Fruit fly (Drosophila melanogaster) whole organism, prepupa: ENCODE measurements around the gene Nt5b.

Experiments used
- CG10631 ChIP-seq: fragments of 200-800 bp; sonication (Bioruptor generic); optimal IDR thresholded peaks from 2 replicates; lab custom pipeline; 2016; ENCODE audit warnings: missing biosample characterization, missing genetic modification characterization
- CG11294 ChIP-seq: fragments of 200-800 bp; sonication (Bioruptor generic); IDR thresholded peaks from 2 replicates; pipeline ENCODE4 v1.3.6; 2022; ENCODE audit warnings: missing biosample characterization, missing genetic modification characterization
- CG11762 ChIP-seq: fragments of 200-800 bp; sonication (Bioruptor generic); optimal IDR thresholded peaks from 3 replicates; lab custom pipeline; 2016; ENCODE audit warnings: missing biosample characterization, missing genetic modification characterization; ENCODE audit not compliant: insufficient read depth
- CG11902 ChIP-seq: fragments of 200-800 bp; sonication (Bioruptor generic); optimal IDR thresholded peaks from 3 replicates; lab custom pipeline; 2016; ENCODE audit warnings: missing biosample characterization, missing genetic modification characterization
- CG15336 ChIP-seq: fragments of 200-800 bp; sonication (Bioruptor generic); IDR thresholded peaks from 2 replicates; pipeline ENCODE4 v1.3.6; 2022; ENCODE audit warnings: missing biosample characterization, missing genetic modification characterization
- CG1621 ChIP-seq: fragments of 200-800 bp; sonication (Bioruptor generic); optimal IDR thresholded peaks from 3 replicates; lab custom pipeline; 2018; ENCODE audit warnings: missing biosample characterization, mild to moderate bottlenecking, missing genetic modification characterization
- CG3032 ChIP-seq: fragments of 200-800 bp; optimal IDR thresholded peaks from 2 replicates; lab custom pipeline; 2019; ENCODE audit warnings: missing biosample characterization, mild to moderate bottlenecking, missing genetic modification characterization, moderate library complexity
- CG3919 ChIP-seq: fragments of 200-800 bp; sonication (Bioruptor generic); optimal IDR thresholded peaks from 3 replicates; lab custom pipeline; 2016; ENCODE audit warnings: missing biosample characterization, missing genetic modification characterization
- CG4318 ChIP-seq: fragments of 200-800 bp; sonication (Bioruptor generic); optimal IDR thresholded peaks from 3 replicates; lab custom pipeline; 2017; ENCODE audit warnings: missing biosample characterization, mild to moderate bottlenecking, missing genetic modification characterization
- CG6163 ChIP-seq: fragments of 200-800 bp; sonication (Bioruptor generic); IDR thresholded peaks from 3 replicates; pipeline ENCODE4 v1.3.6; 2022; ENCODE audit warnings: missing biosample characterization, missing genetic modification characterization
- CG6854 ChIP-seq: fragments of 200-800 bp; sonication (Bioruptor generic); optimal IDR thresholded peaks from 2 replicates; lab custom pipeline; 2017; ENCODE audit warnings: missing biosample characterization, mild to moderate bottlenecking, missing genetic modification characterization
- CG7368 ChIP-seq: fragments of 200-800 bp; sonication (Bioruptor generic); optimal IDR thresholded peaks from 3 replicates; lab custom pipeline; 2016; ENCODE audit warnings: missing biosample characterization, missing genetic modification characterization
- CG8119 ChIP-seq: fragments of 200-800 bp; sonication (Bioruptor generic); IDR thresholded peaks from 3 replicates; pipeline ENCODE4 v1.3.6; 2022; ENCODE audit warnings: missing biosample characterization, missing genetic modification characterization
- CG8319 ChIP-seq: fragments of 200-800 bp; sonication (Bioruptor generic); optimal IDR thresholded peaks from 3 replicates; lab custom pipeline; 2016; ENCODE audit warnings: missing biosample characterization, missing genetic modification characterization
- CG8632 ChIP-seq: fragments of 200-800 bp; sonication (Bioruptor generic); optimal IDR thresholded peaks from 3 replicates; lab custom pipeline; 2016; ENCODE audit warnings: missing biosample characterization, missing genetic modification characterization
- CG9139 ChIP-seq: fragments of 200-800 bp; sonication (Bioruptor generic); optimal IDR thresholded peaks from 3 replicates; lab custom pipeline; 2017; ENCODE audit warnings: missing biosample characterization, mild to moderate bottlenecking, missing genetic modification characterization
- Eip78C ChIP-seq: fragments of 200-800 bp; sonication (Bioruptor generic); peaks from one replicate; lab custom pipeline; 2016; ENCODE audit warnings: missing biosample characterization, missing genetic modification characterization
- Eip93F ChIP-seq: fragments of 200-800 bp; sonication (Bioruptor generic); optimal IDR thresholded peaks from 2 replicates; lab custom pipeline; 2016; ENCODE audit warnings: missing biosample characterization, mild to moderate bottlenecking, missing genetic modification characterization
- Ets96B ChIP-seq: fragments of 200-800 bp; optimal IDR thresholded peaks from 2 replicates; lab custom pipeline; 2019; ENCODE audit warnings: missing biosample characterization, mild to moderate bottlenecking, missing genetic modification characterization, moderate library complexity
- Gug ChIP-seq: fragments of 200-800 bp; sonication (Bioruptor generic); IDR thresholded peaks from 2 replicates; pipeline ENCODE4 v1.3.6; 2022; ENCODE audit warnings: missing biosample characterization, missing genetic modification characterization
- Hr38 ChIP-seq: sonication (Bioruptor generic); optimal IDR thresholded peaks from 2 replicates; lab custom pipeline; 2016; ENCODE audit warnings: missing biosample characterization, missing genetic modification characterization
- Hr4 ChIP-seq: fragments of 200-800 bp; sonication (Bioruptor generic); optimal IDR thresholded peaks from 3 replicates; lab custom pipeline; 2016; ENCODE audit warnings: missing biosample characterization, missing genetic modification characterization
- Met ChIP-seq: fragments of 200-800 bp; sonication (Bioruptor generic); optimal IDR thresholded peaks from 3 replicates; lab custom pipeline; 2016; ENCODE audit warnings: missing biosample characterization, missing genetic modification characterization
- OdsH ChIP-seq: fragments of 200-800 bp; sonication (Bioruptor generic); optimal IDR thresholded peaks from 3 replicates; lab custom pipeline; 2016; ENCODE audit warnings: missing biosample characterization, missing genetic modification characterization
- Sox102F ChIP-seq: fragments of 200-800 bp; sonication (Bioruptor generic); optimal IDR thresholded peaks from 2 replicates; lab custom pipeline; 2016; ENCODE audit warnings: missing biosample characterization, mild to moderate bottlenecking, missing genetic modification characterization
- achi ChIP-seq: fragments of 200-800 bp; sonication (Bioruptor generic); optimal IDR thresholded peaks from 3 replicates; lab custom pipeline; 2016; ENCODE audit warnings: missing biosample characterization, missing genetic modification characterization
- acj6 ChIP-seq: fragments of 200-800 bp; sonication (Bioruptor generic); optimal IDR thresholded peaks from 3 replicates; lab custom pipeline; 2016; ENCODE audit warnings: missing biosample characterization, missing genetic modification characterization
- dac ChIP-seq: fragments of 200-800 bp; sonication (Bioruptor generic); optimal IDR thresholded peaks from 2 replicates; lab custom pipeline; 2017; ENCODE audit warnings: missing biosample characterization, mild to moderate bottlenecking, missing genetic modification characterization
- dsx ChIP-seq: fragments of 200-800 bp; optimal IDR thresholded peaks from 3 replicates; lab custom pipeline; 2019; ENCODE audit warnings: missing biosample characterization, mild to moderate bottlenecking, missing genetic modification characterization, moderate library complexity; ENCODE audit not compliant: poor library complexity, severe bottlenecking
- eg ChIP-seq: fragments of 200-800 bp; sonication (Bioruptor generic); IDR thresholded peaks from 3 replicates; pipeline ENCODE4 v1.3.6; 2022; ENCODE audit warnings: missing biosample characterization, missing genetic modification characterization
- fd85E ChIP-seq: fragments of 200-800 bp; sonication (Bioruptor generic); optimal IDR thresholded peaks from 3 replicates; lab custom pipeline; 2016; ENCODE audit warnings: missing biosample characterization, missing genetic modification characterization
- fkh ChIP-seq: fragments of 200-800 bp; sonication (Bioruptor generic); optimal IDR thresholded peaks from 3 replicates; lab custom pipeline; 2017; ENCODE audit warnings: missing biosample characterization, mild to moderate bottlenecking, missing genetic modification characterization, moderate library complexity
- ss ChIP-seq, 2 experiments: fragments of 200-800 bp; sonication (Bioruptor generic); optimal IDR thresholded peaks; 2 replicates in 1 of 2; 3 replicates in 1 of 2; lab custom pipeline; 2017 to 2018; ENCODE audit warnings: mild to moderate bottlenecking in 2 of 2, missing biosample characterization in 2 of 2, missing genetic modification characterization in 2 of 2, moderate library complexity in 1 of 2
- svp ChIP-seq: fragments of 200-800 bp; sonication (Bioruptor generic); peaks from one replicate; lab custom pipeline; 2016; ENCODE audit warnings: missing biosample characterization, missing genetic modification characterization
- topi ChIP-seq: fragments of 200-800 bp; sonication (Bioruptor generic); optimal IDR thresholded peaks from 3 replicates; lab custom pipeline; 2016; ENCODE audit warnings: missing biosample characterization, missing genetic modification characterization
- vri ChIP-seq: fragments of 200-800 bp; sonication (Bioruptor generic); optimal IDR thresholded peaks from 3 replicates; lab custom pipeline; 2016; ENCODE audit warnings: missing biosample characterization, mild to moderate bottlenecking, missing genetic modification characterization

Gene Nt5b

dm6 chrX:18395157-18395556 is 14.8 kb downstream of the Nt5b start:
- peak; percentile 94 for TF ChIP-seq svp (GFP tag; lab: Kevin White, UChicago)
- 0 out of 3 replicates have a peak, but pooled peaks have one; percentile 15 for TF ChIP-seq eg (GFP tag; lab: Robert Waterston, UW)
- TF ChIP-seq CG11762 (GFP tag; lab: Kevin White, UChicago) = no peak

- TF ChIP-seq CG6854 (GFP tag; lab: Kevin White, UChicago) (no peak), Eip78C (peak; percentile 57)
- TF ChIP-seq, all 60 proteins: peak for 1
These were observed 23.2 kb downstream of the Nt5b start, which contains the start of gene Tsf1 for dm6 chrX:18386784-18387183. Gene Tsf1, plus strand, starts transcription at chrX:18387084.

dm6 chrX:18385801-18386200 is 24.1 kb downstream of the Nt5b start:
- TF ChIP-seq Eip78C = no peak
- TF ChIP-seq svp (GFP tag; lab: Kevin White, UChicago) = peak; percentile 73

dm6 chrX:18385056-18385455 is 24.9 kb downstream of the Nt5b start, which contains the start of gene betaCOP:
Gene betaCOP, minus strand, starts transcription at chrX:18385242.
- no peak for TF ChIP-seq CG11294 (GFP tag; lab: Robert Waterston, UW)
- TF ChIP-seq fd85E (GFP tag; lab: Kevin White, UChicago) = no peak
- TF ChIP-seq CG15336 = no peak

dm6 chrX:18379791-18380190 is 30.2 kb downstream of the Nt5b start, which contains the start of the genes por and CG6179:
Gene por, minus strand, starts transcription at chrX:18379854.
Gene CG6179, plus strand, starts transcription at chrX:18380082.
- TF ChIP-seq fkh (GFP tag; lab: Kevin White, UChicago) (no peak), Hr4 (no peak), CG11294 (GFP tag; lab: Robert Waterston, UW) (no peak), CG1621 (tag; lab: Kevin White, UChicago) (peak; percentile 32), Sox102F (GFP tag; lab: Kevin White, UChicago) (no peak), CG8119 (GFP tag; lab: Robert Waterston, UW) (no peak), CG11902 (GFP tag; lab: Kevin White, UChicago) (no peak)

- TF ChIP-seq fkh (GFP tag; lab: Kevin White, UChicago) (peak; percentile 84), OdsH (GFP tag; lab: Kevin White, UChicago) (no peak)
These were observed 35.5 kb downstream of the Nt5b start for dm6 chrX:18374421-18374935.

dm6 chrX:18370775-18371735 is 38.9 kb downstream of the Nt5b start:
- peak; percentile 61 for TF ChIP-seq topi (GFP tag; lab: Kevin White, UChicago)
- peak; percentile 75 for TF ChIP-seq CG7368 (GFP tag; lab: Kevin White, UChicago)
- TF ChIP-seq CG6163 (GFP tag; lab: Robert Waterston, UW) = peak; percentile 92
- TF ChIP-seq acj6 = no peak
- TF ChIP-seq achi = peak; percentile 51
- no peak for TF ChIP-seq Hr38 (GFP tag; lab: Kevin White, UChicago)
- no peak for TF ChIP-seq Sox102F (GFP tag; lab: Kevin White, UChicago)
- peak; percentile 64 for TF ChIP-seq Ets96B (tag; lab: Kevin White, UChicago)
- TF ChIP-seq CG3919 (GFP tag; lab: Kevin White, UChicago) = no peak
- peak; percentile 96 to 97 for TF ChIP-seq ss (GFP tag; optimal IDR thresholded peaks at IDR 0.05; lab: Kevin White, UChicago)
- TF ChIP-seq svp (GFP tag; lab: Kevin White, UChicago) = no peak
- TF ChIP-seq CG4318 (GFP tag; lab: Kevin White, UChicago) = no peak
- TF ChIP-seq Met (GFP tag; lab: Kevin White, UChicago) = no peak
- TF ChIP-seq CG10631 (GFP tag; lab: Kevin White, UChicago) = no peak
- peak; percentile 51 for TF ChIP-seq dac
- TF ChIP-seq CG11294 (GFP tag; lab: Robert Waterston, UW) = peak; percentile 33; the same call in 1 of the 2 replicates
- TF ChIP-seq Hr4 = no peak
- 0 out of 2 replicates have a peak, but pooled peaks have one; percentile 40 for TF ChIP-seq Gug
- peak; percentile 77 for TF ChIP-seq dsx
- TF ChIP-seq CG8632 (GFP tag; lab: Kevin White, UChicago) = peak; percentile 35
- peak; percentile 80 for TF ChIP-seq CG1621 (tag; lab: Kevin White, UChicago)
- peak; percentile 68 for TF ChIP-seq Eip93F (GFP tag; lab: Kevin White, UChicago)
- peak; percentile 66 for TF ChIP-seq CG3032 (tag; lab: Kevin White, UChicago)
- TF ChIP-seq CG8319 = peak; percentile 21
- peak; percentile 81 for TF ChIP-seq vri
- peak; percentile 92 for TF ChIP-seq CG9139 (GFP tag; lab: Kevin White, UChicago)
